Worm (Caenorhabditis elegans): ENCODE results near the gene C24H10.4.

ce11 chrX:5084495-5084894 lies 25.4 kb upstream of the C24H10.4 start, which contains the start of gene ets-5:
- no peak for TF ChIP-seq skn-1 (tag; optimal IDR thresholded peaks at IDR 0.05)
- TF ChIP-seq nhr-237 (tag; optimal IDR thresholded peaks at IDR 0.05): no peak
- no peak for TF ChIP-seq ama-1 (optimal IDR thresholded peaks at IDR 0.05)
- TF ChIP-seq aly-2 (tag; optimal IDR thresholded peaks at IDR 0.05): no peak
- TF ChIP-seq sea-2 (GFP tag; optimal IDR thresholded peaks at IDR 0.05): no peak
- TF ChIP-seq pha-4 (tag; optimal IDR thresholded peaks at IDR 0.05): no peak
- no peak for TF ChIP-seq eor-1 (tag; optimal IDR thresholded peaks at IDR 0.05)
- no peak for TF ChIP-seq fos-1 (tag; optimal IDR thresholded peaks at IDR 0.05)
